Fruit fly (Drosophila melanogaster) whole organism, embryonic: ENCODE measurements around the gene Fie.

Experiments
- Ada2b ChIP-seq: fragments of 200-800 bp; sonication (Bioruptor generic); IDR thresholded peaks from 2 replicates; pipeline ENCODE4 v1.3.6; 2022; ENCODE audit warnings: missing biosample characterization, missing genetic modification characterization
- Aef1 ChIP-seq: fragments of 200-800 bp; sonication (Bioruptor generic); IDR thresholded peaks from 3 replicates; pipeline ENCODE4 v1.3.6; 2022; ENCODE audit warnings: missing biosample characterization, missing genetic modification characterization
- Atf-2 ChIP-seq: fragments of 200-800 bp; sonication (Bioruptor generic); optimal IDR thresholded peaks from 2 replicates; lab custom pipeline; 2016; ENCODE audit warnings: missing biosample characterization, missing genetic modification characterization
- CG1024 ChIP-seq: fragments of 200-800 bp; sonication (Bioruptor generic); IDR thresholded peaks from 2 replicates; pipeline ENCODE4 v1.3.6; 2022; ENCODE audit warnings: missing biosample characterization, missing genetic modification characterization
- CG12942 ChIP-seq: fragments of 200-800 bp; sonication (Bioruptor generic); optimal IDR thresholded peaks from 3 replicates; lab custom pipeline; 2016; ENCODE audit warnings: missing biosample characterization, missing genetic modification characterization
- CG15073 ChIP-seq: fragments of 200-800 bp; sonication (Bioruptor generic); optimal IDR thresholded peaks from 2 replicates; lab custom pipeline; 2016; ENCODE audit warnings: missing biosample characterization, missing genetic modification characterization
- CG15269 ChIP-seq: fragments of 200-800 bp; sonication (Bioruptor generic); optimal IDR thresholded peaks from 2 replicates; lab custom pipeline; 2018; ENCODE audit warnings: missing biosample characterization, mild to moderate bottlenecking, missing genetic modification characterization, moderate library complexity
- CG15479 ChIP-seq: fragments of 200-800 bp; sonication (Bioruptor generic); optimal IDR thresholded peaks from 3 replicates; lab custom pipeline; 2019; ENCODE audit warnings: missing biosample characterization, mild to moderate bottlenecking, missing genetic modification characterization, moderate library complexity
- CG16813 ChIP-seq: fragments of 200-800 bp; sonication (Bioruptor generic); IDR thresholded peaks from 3 replicates; pipeline ENCODE4 v1.3.6; 2022; ENCODE audit warnings: missing biosample characterization, missing genetic modification characterization; ENCODE audit not compliant: partially characterized antibody
- CG33213 ChIP-seq: fragments of 200-800 bp; sonication (Bioruptor generic); optimal IDR thresholded peaks from 3 replicates; lab custom pipeline; 2016; ENCODE audit warnings: missing biosample characterization, missing genetic modification characterization
- CG3407 ChIP-seq: fragments of 200-800 bp; sonication (Bioruptor generic); optimal IDR thresholded peaks from 2 replicates; lab custom pipeline; 2018; ENCODE audit warnings: missing biosample characterization, mild to moderate bottlenecking, missing genetic modification characterization
- CG3995 ChIP-seq: fragments of 200-800 bp; sonication (Bioruptor generic); optimal IDR thresholded peaks from 3 replicates; lab custom pipeline; 2016; ENCODE audit warnings: missing biosample characterization, missing genetic modification characterization
- CG6272 ChIP-seq: fragments of 200-800 bp; sonication (Bioruptor generic); IDR thresholded peaks from 2 replicates; pipeline ENCODE4 v1.3.6; 2022; ENCODE audit warnings: missing biosample characterization, missing genetic modification characterization
- CG6689 ChIP-seq: fragments of 200-800 bp; sonication (Bioruptor generic); IDR thresholded peaks from 2 replicates; pipeline ENCODE4 v1.3.6; 2022; ENCODE audit warnings: missing biosample characterization, missing genetic modification characterization
- CG7928 ChIP-seq: fragments of 200-800 bp; sonication (Bioruptor generic); optimal IDR thresholded peaks from 2 replicates; lab custom pipeline; 2017; ENCODE audit warnings: missing biosample characterization, mild to moderate bottlenecking, missing genetic modification characterization
- CG8089 ChIP-seq: fragments of 200-800 bp; sonication (Bioruptor generic); optimal IDR thresholded peaks from 3 replicates; lab custom pipeline; 2016; ENCODE audit warnings: missing biosample characterization, missing genetic modification characterization
- CrebB ChIP-seq: fragments of 200-800 bp; sonication (Bioruptor generic); optimal IDR thresholded peaks from 3 replicates; lab custom pipeline; 2018; ENCODE audit warnings: missing biosample characterization, mild to moderate bottlenecking, missing genetic modification characterization
- Dll ChIP-seq: fragments of 200-800 bp; sonication (Bioruptor generic); IDR thresholded peaks from 4 replicates; pipeline ENCODE4 v1.3.6; 2022; ENCODE audit warnings: missing biosample characterization, missing genetic modification characterization; ENCODE audit not compliant: partially characterized antibody
- E2f2 ChIP-seq: fragments of 200-800 bp; sonication (Bioruptor generic); IDR thresholded peaks from 2 replicates; pipeline ENCODE4 v1.3.6; 2022; ENCODE audit warnings: missing biosample characterization, missing genetic modification characterization
- Gsc ChIP-seq: fragments of 200-800 bp; sonication (Bioruptor generic); IDR thresholded peaks from 2 replicates; pipeline ENCODE4 v1.3.6; 2022; ENCODE audit warnings: missing biosample characterization, missing genetic modification characterization
- H2.0 ChIP-seq: fragments of 200-800 bp; sonication (Bioruptor generic); IDR thresholded peaks from 2 replicates; pipeline ENCODE4 v1.3.6; 2022; ENCODE audit warnings: missing biosample characterization, missing genetic modification characterization
- MBD-R2 ChIP-seq: fragments of 200-800 bp; sonication (Bioruptor generic); IDR thresholded peaks from 2 replicates; pipeline ENCODE4 v1.3.6; 2022; ENCODE audit warnings: missing biosample characterization, missing genetic modification characterization
- Mad ChIP-seq: fragments of 200-800 bp; sonication (Bioruptor generic); optimal IDR thresholded peaks from 2 replicates; lab custom pipeline; 2016; ENCODE audit warnings: missing biosample characterization, missing genetic modification characterization
- Med ChIP-seq: fragments of 200-800 bp; sonication (Bioruptor generic); peaks from one replicate; lab custom pipeline; 2016; ENCODE audit warnings: missing biosample characterization, missing genetic modification characterization, mild to moderate bottlenecking, inconsistent platforms, moderate library complexity
- Ravus ChIP-seq: fragments of 200-800 bp; sonication (Bioruptor generic); IDR thresholded peaks from 2 replicates; pipeline ENCODE4 v1.3.6; 2022; ENCODE audit warnings: missing biosample characterization, missing genetic modification characterization
- Rfx ChIP-seq: fragments of 200-800 bp; sonication (Bioruptor generic); IDR thresholded peaks from 2 replicates; pipeline ENCODE4 v1.3.6; 2022; ENCODE audit warnings: missing biosample characterization, missing genetic modification characterization
- Sin3A ChIP-seq: fragments of >200 bp; optimal IDR thresholded peaks from 2 replicates; lab custom pipeline; 2018
- amos ChIP-seq: fragments of 200-800 bp; sonication (Bioruptor generic); IDR thresholded peaks from 2 replicates; pipeline ENCODE4 v1.3.6; 2022; ENCODE audit warnings: missing biosample characterization, missing genetic modification characterization; ENCODE audit not compliant: partially characterized antibody
- chm ChIP-seq: fragments of 200-800 bp; sonication (Bioruptor generic); IDR thresholded peaks from 2 replicates; pipeline ENCODE4 v1.3.6; 2022; ENCODE audit warnings: missing biosample characterization, missing genetic modification characterization
- fd3F ChIP-seq: fragments of 200-800 bp; sonication (Bioruptor generic); optimal IDR thresholded peaks from 2 replicates; lab custom pipeline; 2018; ENCODE audit warnings: missing biosample characterization, mild to moderate bottlenecking, missing genetic modification characterization, moderate library complexity
- fu2 ChIP-seq: fragments of 200-800 bp; sonication (Bioruptor generic); optimal IDR thresholded peaks from 2 replicates; lab custom pipeline; 2016; ENCODE audit warnings: missing biosample characterization, missing genetic modification characterization
- kni ChIP-seq: fragments of 200-800 bp; sonication (Bioruptor generic); optimal IDR thresholded peaks from 3 replicates; lab custom pipeline; 2017; ENCODE audit warnings: mild to moderate bottlenecking, missing biosample characterization, missing genetic modification reagents, missing genetic modification characterization
- nerfin-2 ChIP-seq: fragments of 200-800 bp; sonication (Bioruptor generic); IDR thresholded peaks from 2 replicates; pipeline ENCODE4 v1.3.6; 2022; ENCODE audit warnings: missing biosample characterization, missing genetic modification characterization; ENCODE audit not compliant: partially characterized antibody
- nmo ChIP-seq: fragments of 200-800 bp; sonication (Bioruptor generic); optimal IDR thresholded peaks from 2 replicates; lab custom pipeline; 2018; ENCODE audit warnings: missing biosample characterization, mild to moderate bottlenecking, missing genetic modification characterization, moderate library complexity
- oc ChIP-seq: fragments of 200-800 bp; sonication (Bioruptor generic); optimal IDR thresholded peaks from 2 replicates; lab custom pipeline; 2018; ENCODE audit warnings: missing biosample characterization, mild to moderate bottlenecking, missing genetic modification characterization, moderate library complexity
- peb ChIP-seq: fragments of 200-800 bp; sonication (Bioruptor generic); IDR thresholded peaks from 2 replicates; pipeline ENCODE4 v1.3.6; 2022; ENCODE audit warnings: missing biosample characterization, missing genetic modification characterization
- prd ChIP-seq, 3 experiments: fragments of >200 bp in 2 of 3; fragments of 200-800 bp in 1 of 3; sonication (Bioruptor generic) in 1 of 3; optimal IDR thresholded peaks in 2 of 3; IDR thresholded peaks in 1 of 3; 2 replicates in 2 of 3; 3 replicates in 1 of 3; pipeline versions ENCODE4 v1.3.6 to Lab custom; 2017 to 2022; ENCODE audit warnings: missing biosample characterization in 1 of 3, missing genetic modification characterization in 1 of 3
- pum ChIP-seq: fragments of 200-800 bp; sonication (Bioruptor generic); optimal IDR thresholded peaks from 2 replicates; lab custom pipeline; 2016; ENCODE audit warnings: missing biosample characterization, missing genetic modification characterization
- sd ChIP-seq: fragments of 200-800 bp; sonication (Bioruptor generic); optimal IDR thresholded peaks from 3 replicates; lab custom pipeline; 2018; ENCODE audit warnings: missing biosample characterization, mild to moderate bottlenecking, missing genetic modification characterization, moderate library complexity
- sim ChIP-seq: fragments of 200-800 bp; sonication (Bioruptor generic); IDR thresholded peaks from 2 replicates; pipeline ENCODE4 v1.3.6; 2022; ENCODE audit warnings: missing biosample characterization, missing genetic modification characterization
- sna ChIP-seq: fragments of 200-800 bp; sonication (Bioruptor generic); IDR thresholded peaks from 2 replicates; pipeline ENCODE4 v1.3.6; 2022; ENCODE audit warnings: missing biosample characterization, missing genetic modification characterization; ENCODE audit not compliant: partially characterized antibody
- tna ChIP-seq: fragments of 200-800 bp; sonication (Bioruptor generic); IDR thresholded peaks from 2 replicates; pipeline ENCODE4 v1.3.6; 2022; ENCODE audit warnings: missing biosample characterization, missing genetic modification characterization; ENCODE audit not compliant: partially characterized antibody
- unpg ChIP-seq: fragments of 200-800 bp; sonication (Bioruptor generic); optimal IDR thresholded peaks from 3 replicates; lab custom pipeline; 2018; ENCODE audit warnings: missing biosample characterization, mild to moderate bottlenecking, missing genetic modification characterization, moderate library complexity

Gene Fie

dm6 chr3L:3902491-3903198, 10.3 kb downstream of the Fie start, which contains the start of gene Ubi-p63E (continued):
- TF ChIP-seq unpg (GFP tag; lab: Kevin White, UChicago) (peak; percentile 60), Ada2b (GFP tag; lab: Robert Waterston, UW) (no peak), CG6689 (GFP tag; lab: Robert Waterston, UW) (no peak), sna (no peak), nerfin-2 (GFP tag; lab: Robert Waterston, UW) (no peak), tna (GFP tag; lab: Robert Waterston, UW) (no peak), CG7928 (no peak), CG16813 (GFP tag; lab: Robert Waterston, UW) (no peak), Ravus (GFP tag; lab: Robert Waterston, UW) (no peak), CG15269 (tag; lab: Kevin White, UChicago) (peak; percentile 68), fu2 (peak; percentile 70), peb (no peak), CG15479 (no peak), sim (GFP tag; lab: Robert Waterston, UW) (no peak), Aef1 (GFP tag; lab: Robert Waterston, UW) (no peak), pum (GFP tag; lab: Kevin White, UChicago) (peak; percentile 75), H2.0 (GFP tag; lab: Robert Waterston, UW) (no peak), CG15073 (GFP tag; lab: Kevin White, UChicago) (no peak), CG3407 (GFP tag; lab: Kevin White, UChicago) (peak; percentile 22), CG6272 (peak; percentile 72), kni (GFP tag; lab: Kevin White, UChicago) (no peak), oc (tag; lab: Kevin White, UChicago) (peak; percentile 34), amos (GFP tag; lab: Robert Waterston, UW) (no peak), CrebB (peak; percentile 48), CG3995 (GFP tag; lab: Kevin White, UChicago) (no peak), Med (GFP tag; lab: Kevin White, UChicago) (peak; percentile 92), Dll (GFP tag; lab: Robert Waterston, UW) (no peak), sd (tag; lab: Kevin White, UChicago) (no peak), Rfx (GFP tag; lab: Robert Waterston, UW) (no peak), CG33213 (GFP tag; lab: Kevin White, UChicago) (peak; percentile 52), prd (optimal IDR thresholded peaks at IDR 0.05; lab: Kevin White, UChicago) (no peak), prd (GFP tag; IDR thresholded peaks at IDR 0.05; lab: Robert Waterston, UW) (no peak), Atf-2 (GFP tag; lab: Kevin White, UChicago) (peak; percentile 60), CG1024 (GFP tag; lab: Robert Waterston, UW) (no peak), chm (GFP tag; lab: Robert Waterston, UW) (no peak), Gsc (GFP tag; lab: Robert Waterston, UW) (no peak), MBD-R2 (GFP tag; lab: Robert Waterston, UW) (no peak), CG8089 (GFP tag; lab: Kevin White, UChicago) (peak; percentile 35), Sin3A (no peak), Mad (GFP tag; lab: Kevin White, UChicago) (peak; percentile 54), fd3F (peak; percentile 24), CG12942 (GFP tag; lab: Kevin White, UChicago) (peak; percentile 72), E2f2 (GFP tag; lab: Robert Waterston, UW) (no peak), nmo (GFP tag; lab: Kevin White, UChicago) (peak; percentile 72)
- TF ChIP-seq, all 482 proteins: peak for 235
